Fruit fly (Drosophila melanogaster) whole organism, prepupa: Measurements from ENCODE around the gene Arf1.

Experiments used
- Blimp-1 ChIP-seq: fragments of 200-800 bp; sonication (Bioruptor generic); optimal IDR thresholded peaks from 3 replicates; lab custom pipeline; 2017; ENCODE audit warnings: missing biosample characterization, missing genetic modification characterization, mild to moderate bottlenecking, moderate library complexity, missing genetic modification reagents
- CG16779 ChIP-seq: fragments of 200-800 bp; sonication (Bioruptor generic); optimal IDR thresholded peaks from 3 replicates; lab custom pipeline; 2017; ENCODE audit warnings: missing biosample characterization, mild to moderate bottlenecking, missing genetic modification characterization
- Eip93F ChIP-seq: fragments of 200-800 bp; sonication (Bioruptor generic); optimal IDR thresholded peaks from 2 replicates; lab custom pipeline; 2016; ENCODE audit warnings: missing biosample characterization, mild to moderate bottlenecking, missing genetic modification characterization

dm6 chr3L:22848940-22849339 lies 23.1 kb downstream of the Arf1 start:
- TF ChIP-seq Eip93F (GFP tag; lab: Kevin White, UChicago) (no peak), CG16779 (tag; lab: Kevin White, UChicago) (no peak), Blimp-1 (GFP tag; lab: Kevin White, UChicago) (no peak)
